Worm (Caenorhabditis elegans) whole organism, late embryonic: ENCODE results near the gene F21A3.11.

Experiments
- C08G9.2 ChIP-seq: sonication (generic microtip); optimal IDR thresholded peaks from 2 replicates; lab custom pipeline; 2016; ENCODE audit warnings: mild to moderate bottlenecking, missing genetic modification characterization, moderate library complexity, missing compliant biosample characterization
- C38D4.7 ChIP-seq: fragments of 200-800 bp; sonication (Bioruptor generic); optimal IDR thresholded peaks from 2 replicates; lab custom pipeline; 2018; ENCODE audit warnings: mild to moderate bottlenecking, missing genetic modification characterization, moderate library complexity, missing compliant biosample characterization
- K02D7.2 ChIP-seq: sonication (generic microtip); optimal IDR thresholded peaks from 2 replicates; lab custom pipeline; 2017; ENCODE audit warnings: mild to moderate bottlenecking, missing genetic modification characterization, missing compliant biosample characterization
- K09A11.1 ChIP-seq: sonication (generic microtip); optimal IDR thresholded peaks from 2 replicates; lab custom pipeline; 2017; ENCODE audit warnings: antibody characterized with exemption, mild to moderate bottlenecking, missing genetic modification characterization, missing compliant biosample characterization; ENCODE audit not compliant: insufficient read depth
- ama-1 ChIP-seq: fragments of 150-350 bp; optimal IDR thresholded peaks from 2 replicates; lab custom pipeline; 2014
- ceh-14 ChIP-seq: sonication (generic microtip); optimal IDR thresholded peaks from 2 replicates; lab custom pipeline; 2016; ENCODE audit warnings: missing genotype, missing genetic modification characterization, missing compliant biosample characterization
- ceh-18 ChIP-seq: sonication (generic microtip); optimal IDR thresholded peaks from 2 replicates; lab custom pipeline; 2016; ENCODE audit warnings: missing genetic modification characterization, missing compliant biosample characterization
- ceh-19 ChIP-seq: fragments of 200-800 bp; sonication (Bioruptor generic); optimal IDR thresholded peaks from 2 replicates; lab custom pipeline; 2018; ENCODE audit warnings: mild to moderate bottlenecking, missing genetic modification characterization, missing compliant biosample characterization
- ceh-2 ChIP-seq: sonication (generic microtip); optimal IDR thresholded peaks from 2 replicates; lab custom pipeline; 2016; ENCODE audit warnings: missing genotype, missing genetic modification characterization, missing compliant biosample characterization
- ceh-24 ChIP-seq: sonication (generic microtip); optimal IDR thresholded peaks from 2 replicates; lab custom pipeline; 2016; ENCODE audit warnings: mild to moderate bottlenecking, missing genetic modification characterization, missing compliant biosample characterization
- ceh-30 ChIP-seq: fragments of 150-350 bp; optimal IDR thresholded peaks from 2 replicates; lab custom pipeline; 2014; ENCODE audit warnings: missing biosample characterization, missing genetic modification characterization
- ceh-31 ChIP-seq: sonication (generic microtip); optimal IDR thresholded peaks from 2 replicates; lab custom pipeline; 2016; ENCODE audit warnings: missing genetic modification characterization, missing compliant biosample characterization
- ceh-34 ChIP-seq: sonication (generic microtip); optimal IDR thresholded peaks from 2 replicates; lab custom pipeline; 2016; ENCODE audit warnings: mild to moderate bottlenecking, missing genetic modification characterization, missing compliant biosample characterization
- ceh-45 ChIP-seq: fragments of 200-800 bp; sonication (Bioruptor generic); IDR thresholded peaks from 2 replicates; pipeline ENCODE4 v1.3.6; 2022; ENCODE audit warnings: missing genetic modification reagents, missing genetic modification characterization, missing compliant biosample characterization
- ceh-6 ChIP-seq: fragments of 200-800 bp; sonication (Bioruptor generic); optimal IDR thresholded peaks from 2 replicates; lab custom pipeline; 2018; ENCODE audit warnings: mild to moderate bottlenecking, missing genetic modification characterization, missing compliant biosample characterization
- ceh-9 ChIP-seq: sonication (generic microtip); optimal IDR thresholded peaks from 2 replicates; lab custom pipeline; 2016; ENCODE audit warnings: mild to moderate bottlenecking, missing genetic modification characterization, inconsistent platforms, missing compliant biosample characterization
- dve-1 ChIP-seq: sonication (generic microtip); optimal IDR thresholded peaks from 2 replicates; lab custom pipeline; 2017; ENCODE audit warnings: antibody characterized with exemption, mild to moderate bottlenecking, missing genetic modification characterization, missing compliant biosample characterization
- elt-2 ChIP-seq: sonication (generic microtip); optimal IDR thresholded peaks from 2 replicates; lab custom pipeline; 2016; ENCODE audit warnings: missing genetic modification reagents, missing genetic modification characterization, missing compliant biosample characterization
- elt-4 ChIP-seq: sonication (generic microtip); optimal IDR thresholded peaks from 2 replicates; lab custom pipeline; 2016; ENCODE audit warnings: missing genetic modification characterization, missing compliant biosample characterization
- fkh-10 ChIP-seq: fragments of 150-350 bp; optimal IDR thresholded peaks from 2 replicates; lab custom pipeline; 2014; ENCODE audit warnings: missing biosample characterization, missing genetic modification reagents, missing genetic modification characterization
- fkh-6 ChIP-seq: sonication (generic microtip); optimal IDR thresholded peaks from 2 replicates; lab custom pipeline; 2016; ENCODE audit warnings: missing genetic modification characterization, missing compliant biosample characterization
- hlh-30 ChIP-seq: sonication (generic microtip); optimal IDR thresholded peaks from 2 replicates; lab custom pipeline; 2017; ENCODE audit warnings: antibody characterized with exemption, missing genetic modification characterization, missing compliant biosample characterization; ENCODE audit not compliant: insufficient read depth
- hlh-8 ChIP-seq: sonication (generic microtip); optimal IDR thresholded peaks from 2 replicates; lab custom pipeline; 2016; ENCODE audit warnings: missing genotype, missing genetic modification characterization, missing compliant biosample characterization
- lim-6 ChIP-seq: sonication (generic microtip); optimal IDR thresholded peaks from 2 replicates; lab custom pipeline; 2016; ENCODE audit warnings: missing genetic modification characterization, missing compliant biosample characterization
- madf-2 ChIP-seq: sonication (generic microtip); optimal IDR thresholded peaks from 2 replicates; lab custom pipeline; 2017; ENCODE audit warnings: missing genetic modification characterization, missing compliant biosample characterization
- nhr-11 ChIP-seq: fragments of 150-350 bp; optimal IDR thresholded peaks from 2 replicates; lab custom pipeline; 2014; ENCODE audit warnings: missing biosample characterization, missing genetic modification characterization
- npax-4 ChIP-seq: sonication (generic microtip); optimal IDR thresholded peaks from 2 replicates; lab custom pipeline; 2016; ENCODE audit warnings: missing genetic modification characterization, missing compliant biosample characterization
- odd-2 ChIP-seq: sonication (generic microtip); optimal IDR thresholded peaks from 2 replicates; lab custom pipeline; 2017; ENCODE audit warnings: antibody characterized with exemption, mild to moderate bottlenecking, missing genetic modification characterization, missing compliant biosample characterization
- pat-9 ChIP-seq: fragments of 200-800 bp; sonication (Bioruptor generic); optimal IDR thresholded peaks from 2 replicates; lab custom pipeline; 2018; ENCODE audit warnings: mild to moderate bottlenecking, missing genetic modification characterization, moderate library complexity, missing compliant biosample characterization
- pax-1 ChIP-seq: fragments of 150-350 bp; optimal IDR thresholded peaks from 2 replicates; lab custom pipeline; 2014; ENCODE audit warnings: missing biosample characterization, missing genetic modification characterization
- pha-2 ChIP-seq: sonication (generic microtip); optimal IDR thresholded peaks from 2 replicates; lab custom pipeline; 2017; ENCODE audit warnings: mild to moderate bottlenecking, missing genetic modification characterization, missing compliant biosample characterization
- pha-4 ChIP-seq: fragments of 150-350 bp; optimal IDR thresholded peaks from 2 replicates; lab custom pipeline; 2018; ENCODE audit warnings: missing biosample characterization, missing genetic modification reagents, missing genetic modification characterization
- pqm-1 ChIP-seq: sonication (generic microtip); optimal IDR thresholded peaks from 2 replicates; lab custom pipeline; 2016; ENCODE audit warnings: missing genetic modification characterization, missing compliant biosample characterization
- pros-1 ChIP-seq: fragments of 150-350 bp; optimal IDR thresholded peaks from 2 replicates; lab custom pipeline; 2014; ENCODE audit warnings: missing biosample characterization, missing genetic modification reagents, missing genetic modification characterization
- ref-2 ChIP-seq: sonication (generic microtip); optimal IDR thresholded peaks from 2 replicates; lab custom pipeline; 2016; ENCODE audit warnings: missing genetic modification characterization, missing compliant biosample characterization
- rnt-1 ChIP-seq: sonication (generic microtip); optimal IDR thresholded peaks from 2 replicates; lab custom pipeline; 2016; ENCODE audit warnings: missing genetic modification characterization, missing compliant biosample characterization
- tbx-7 ChIP-seq: sonication (generic microtip); optimal IDR thresholded peaks from 2 replicates; lab custom pipeline; 2016; ENCODE audit warnings: missing genotype, missing genetic modification characterization, missing compliant biosample characterization
- ttx-3 ChIP-seq: sonication (generic microtip); optimal IDR thresholded peaks from 2 replicates; lab custom pipeline; 2016; ENCODE audit warnings: missing genetic modification reagents, missing genetic modification characterization, missing compliant biosample characterization
- unc-42 ChIP-seq: sonication (generic microtip); optimal IDR thresholded peaks from 2 replicates; lab custom pipeline; 2016; ENCODE audit warnings: missing genotype, missing genetic modification characterization, missing compliant biosample characterization
- zip-5 ChIP-seq: sonication (generic microtip); optimal IDR thresholded peaks from 2 replicates; lab custom pipeline; 2016; ENCODE audit warnings: missing genetic modification characterization, missing compliant biosample characterization

Gene F21A3.11

ce11 chrV:15497731-15498130 is 35.3 kb downstream of the F21A3.11 start (continued):
- TF ChIP-seq K09A11.1 (no peak), ceh-6 (GFP tag; lab: Kevin White, UChicago) (no peak), ceh-45 (GFP tag; lab: Robert Waterston, UW) (no peak), ttx-3 (no peak), ama-1 (lab: Kevin White, UChicago) (no peak), odd-2 (tag; lab: Kevin White, UChicago) (no peak), tbx-7 (no peak), K02D7.2 (tag; lab: Kevin White, UChicago) (no peak), unc-42 (tag; lab: Kevin White, UChicago) (no peak), ceh-31 (tag; lab: Kevin White, UChicago) (no peak), madf-2 (tag; lab: Kevin White, UChicago) (no peak), rnt-1 (tag; lab: Kevin White, UChicago) (no peak), ceh-30 (tag; lab: Kevin White, UChicago) (no peak), fkh-10 (GFP tag; lab: Kevin White, UChicago) (no peak), elt-2 (tag; lab: Kevin White, UChicago) (peak; percentile 77), ceh-34 (tag; lab: Kevin White, UChicago) (peak; percentile 48), pat-9 (no peak), ceh-2 (tag; lab: Kevin White, UChicago) (peak; percentile 8), pqm-1 (tag; lab: Kevin White, UChicago) (no peak), ceh-9 (tag; lab: Kevin White, UChicago) (no peak), ceh-18 (no peak), ceh-14 (no peak), npax-4 (tag; lab: Kevin White, UChicago) (no peak), pros-1 (tag; lab: Kevin White, UChicago) (peak; percentile 9), lim-6 (no peak), hlh-8 (no peak), ceh-24 (tag; lab: Kevin White, UChicago) (no peak), zip-5 (tag; lab: Kevin White, UChicago) (no peak), hlh-30 (tag; lab: Kevin White, UChicago) (peak; percentile 58), nhr-11 (tag; lab: Kevin White, UChicago) (no peak), C08G9.2 (tag; lab: Kevin White, UChicago) (no peak), elt-4 (no peak), ref-2 (tag; lab: Kevin White, UChicago) (no peak), pha-4 (tag; lab: Kevin White, UChicago) (no peak), C38D4.7 (GFP tag; lab: Kevin White, UChicago) (no peak), dve-1 (tag; lab: Kevin White, UChicago) (no peak), pha-2 (tag; lab: Kevin White, UChicago) (no peak), pax-1 (tag; lab: Kevin White, UChicago) (no peak)

ce11 chrV:15495169-15495568 is 37.8 kb downstream of the F21A3.11 start, which contains the start of gene srh-219:
Gene srh-219, plus strand, starts transcription at chrV:15495469.
- no peak for TF ChIP-seq elt-4
- no peak for TF ChIP-seq ceh-19 (GFP tag; lab: Kevin White, UChicago)

- TF ChIP-seq pha-4 (tag; lab: Kevin White, UChicago): no peak
- TF ChIP-seq fkh-6 (tag; lab: Kevin White, UChicago): no peak
Observed at ce11 chrV:15493680-15494079, 39.3 kb downstream of the F21A3.11 start, which contains the start of gene srh-218. Gene srh-218, plus strand, starts transcription at chrV:15493980.
